Fruit fly (Drosophila melanogaster) whole organism, prepupa: ENCODE data around the gene CG32564.

Experiments used
- CG11294 ChIP-seq: fragments of 200-800 bp; sonication (Bioruptor generic); IDR thresholded peaks from 2 replicates; pipeline ENCODE4 v1.3.6; 2022; ENCODE audit warnings: missing biosample characterization, missing genetic modification characterization
- CG3919 ChIP-seq: fragments of 200-800 bp; sonication (Bioruptor generic); optimal IDR thresholded peaks from 3 replicates; lab custom pipeline; 2016; ENCODE audit warnings: missing biosample characterization, missing genetic modification characterization
- Hr4 ChIP-seq: fragments of 200-800 bp; sonication (Bioruptor generic); optimal IDR thresholded peaks from 3 replicates; lab custom pipeline; 2016; ENCODE audit warnings: missing biosample characterization, missing genetic modification characterization

DNA sequence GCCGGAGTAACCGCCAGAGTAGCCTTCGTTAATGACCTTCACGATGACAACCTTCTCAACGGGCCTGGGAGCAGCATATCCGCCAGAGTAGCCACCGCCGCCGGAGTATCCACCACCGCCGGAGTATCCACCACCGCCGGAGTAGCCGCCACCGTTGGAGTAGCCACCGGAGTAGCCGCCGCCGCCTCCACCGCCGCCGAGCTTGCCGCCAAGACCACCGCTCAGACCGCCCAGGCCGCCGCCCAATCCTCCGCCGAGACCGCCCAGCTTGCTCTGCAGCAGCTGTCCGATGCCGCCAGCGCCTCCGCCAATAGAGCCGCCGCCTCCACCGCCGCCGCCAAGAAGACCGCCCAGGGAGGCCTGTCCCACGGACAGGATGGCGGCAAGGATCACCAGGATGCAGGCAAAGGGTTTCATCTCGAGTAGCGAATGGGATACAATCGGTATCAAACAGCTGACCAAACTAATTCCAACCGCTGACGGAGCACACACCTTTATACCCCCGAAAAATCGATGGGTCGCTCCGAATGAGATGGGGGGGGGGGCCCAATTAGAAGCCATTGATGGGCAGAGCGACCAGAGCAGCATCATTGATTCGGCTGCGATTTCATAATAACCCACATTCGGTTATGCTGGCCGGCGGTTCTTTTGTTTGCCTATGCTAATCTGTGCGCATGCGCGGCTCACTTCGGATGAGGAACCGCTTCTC, 19.9 kb downstream of the CG32564 start:
- TF ChIP-seq CG3919 (GFP tag; lab: Kevin White, UChicago) (no peak), Hr4 (GFP tag; lab: Kevin White, UChicago) (no peak), CG11294 (GFP tag; lab: Robert Waterston, UW) (no peak)
